Worm (Caenorhabditis elegans) whole organism, L1 larva: Measurements from ENCODE around the gene col-131.

Experiments
- C04F5.9 ChIP-seq: sonication (generic microtip); optimal IDR thresholded peaks from 2 replicates; lab custom pipeline; 2016; ENCODE audit warnings: missing genetic modification characterization, missing compliant biosample characterization
- C16A3.4 ChIP-seq: fragments of 150-350 bp; optimal IDR thresholded peaks from 2 replicates; lab custom pipeline; 2014; ENCODE audit warnings: missing biosample characterization, missing genetic modification characterization
- C34B4.2 ChIP-seq: sonication (generic microtip); optimal IDR thresholded peaks from 2 replicates; lab custom pipeline; 2017; ENCODE audit warnings: mild to moderate bottlenecking, missing genetic modification characterization, missing compliant biosample characterization
- Y116A8C.19 ChIP-seq: sonication (generic microtip); optimal IDR thresholded peaks from 2 replicates; lab custom pipeline; 2016; ENCODE audit warnings: missing compliant biosample characterization, missing genetic modification characterization, borderline replicate concordance
- alr-1 ChIP-seq: fragments of 200-800 bp; sonication (Bioruptor generic); optimal IDR thresholded peaks from 2 replicates; lab custom pipeline; 2018; ENCODE audit warnings: borderline replicate concordance, mild to moderate bottlenecking, missing genetic modification characterization, missing compliant biosample characterization
- blmp-1 ChIP-seq: fragments of 150-350 bp; optimal IDR thresholded peaks from 2 replicates; lab custom pipeline; 2014; ENCODE audit warnings: missing biosample characterization, missing genetic modification characterization
- ceh-88 ChIP-seq: fragments of 200-800 bp; sonication (Bioruptor generic); IDR thresholded peaks from 2 replicates; pipeline ENCODE4 v1.3.6; 2022; ENCODE audit warnings: missing genetic modification characterization, missing compliant biosample characterization
- dpl-1 ChIP-seq, 3 experiments: fragments of 150-350 bp in 2 of 3; sonication (generic microtip) in 1 of 3; optimal IDR thresholded peaks; 2 replicates each; lab custom pipeline; 2014 to 2017; ENCODE audit warnings: missing biosample characterization in 3 of 3, missing genetic modification characterization in 3 of 3, missing genetic modification reagents in 3 of 3
- dsc-1 ChIP-seq: sonication (generic microtip); optimal IDR thresholded peaks from 2 replicates; lab custom pipeline; 2016; ENCODE audit warnings: mild to moderate bottlenecking, missing genetic modification characterization, missing compliant biosample characterization
- efl-1 ChIP-seq, 4 experiments: fragments of 150-350 bp; optimal IDR thresholded peaks in 3 of 4; peaks in 1 of 4; 1 replicate in 1 of 4; 2 replicates in 3 of 4; lab custom pipeline; 2014; ENCODE audit warnings: missing biosample characterization in 2 of 4, missing genetic modification characterization in 2 of 4, missing genetic modification reagents in 2 of 4
- elt-2 ChIP-seq: sonication (generic microtip); optimal IDR thresholded peaks from 2 replicates; lab custom pipeline; 2016; ENCODE audit warnings: missing genetic modification characterization, mild to moderate bottlenecking, inconsistent platforms, missing compliant biosample characterization, missing genetic modification reagents
- elt-3 ChIP-seq, 6 experiments: fragments of 150-350 bp in 1 of 6; sonication (generic microtip); optimal IDR thresholded peaks; 2 replicates each; lab custom pipeline; 2017 to 2018; ENCODE audit warnings: missing biosample characterization in 6 of 6, missing genetic modification characterization in 6 of 6, inconsistent platforms in 1 of 6
- fkh-8 ChIP-seq: sonication (generic microtip); optimal IDR thresholded peaks from 2 replicates; lab custom pipeline; 2016; ENCODE audit warnings: mild to moderate bottlenecking, missing genetic modification characterization, missing compliant biosample characterization
- fos-1 ChIP-seq: fragments of 150-350 bp; optimal IDR thresholded peaks from 2 replicates; lab custom pipeline; 2014; ENCODE audit warnings: missing biosample characterization, missing genetic modification characterization
- hlh-17 ChIP-seq: fragments of 200-800 bp; sonication (Bioruptor generic); optimal IDR thresholded peaks from 2 replicates; lab custom pipeline; 2018; ENCODE audit warnings: missing genetic modification characterization, mild to moderate bottlenecking, missing compliant biosample characterization, moderate library complexity, borderline replicate concordance
- irx-1 ChIP-seq: sonication (generic microtip); optimal IDR thresholded peaks from 2 replicates; lab custom pipeline; 2016; ENCODE audit warnings: missing genetic modification characterization, missing compliant biosample characterization
- jun-1 ChIP-seq: fragments of 150-350 bp; optimal IDR thresholded peaks from 2 replicates; lab custom pipeline; 2014; ENCODE audit warnings: missing biosample characterization, missing genetic modification reagents, missing genetic modification characterization
- lin-13 ChIP-seq: fragments of 150-350 bp; optimal IDR thresholded peaks from 2 replicates; lab custom pipeline; 2014; ENCODE audit warnings: missing biosample characterization, missing genetic modification reagents, missing genetic modification characterization
- lin-14 ChIP-seq: fragments of 200-800 bp; sonication (Bioruptor generic); optimal IDR thresholded peaks from 2 replicates; lab custom pipeline; 2018; ENCODE audit warnings: mild to moderate bottlenecking, missing genetic modification characterization, moderate library complexity, missing compliant biosample characterization
- lin-15B ChIP-seq: fragments of 150-350 bp; sonication (generic microtip); optimal IDR thresholded peaks from 3 replicates; lab custom pipeline; 2014; ENCODE audit warnings: missing biosample characterization, missing genetic modification characterization
- lin-35 ChIP-seq, 2 experiments: fragments of 150-350 bp; optimal IDR thresholded peaks; 2 replicates each; lab custom pipeline; 2014; ENCODE audit warnings: missing biosample characterization in 2 of 2, missing genetic modification characterization in 2 of 2, missing genetic modification reagents in 2 of 2
- lin-39 ChIP-seq: fragments of 150-350 bp; optimal IDR thresholded peaks from 2 replicates; lab custom pipeline; 2014; ENCODE audit warnings: missing biosample characterization, missing genetic modification reagents, missing genetic modification characterization
- lir-3 ChIP-seq: sonication (generic microtip); optimal IDR thresholded peaks from 2 replicates; lab custom pipeline; 2016; ENCODE audit warnings: mild to moderate bottlenecking, missing genetic modification characterization, moderate library complexity, missing compliant biosample characterization; ENCODE audit not compliant: poor library complexity
- lsy-2 ChIP-seq, 2 experiments: fragments of 150-350 bp; optimal IDR thresholded peaks; 2 replicates each; lab custom pipeline; 2014; ENCODE audit warnings: missing biosample characterization in 2 of 2, missing genetic modification characterization in 2 of 2
- mdl-1 ChIP-seq, 2 experiments: fragments of 150-350 bp; optimal IDR thresholded peaks; 2 replicates each; lab custom pipeline; 2014 to 2017; ENCODE audit warnings: missing biosample characterization in 2 of 2, missing genetic modification characterization in 2 of 2, inconsistent platforms in 1 of 2
- mef-2 ChIP-seq: fragments of 150-350 bp; optimal IDR thresholded peaks from 2 replicates; lab custom pipeline; 2014; ENCODE audit warnings: missing biosample characterization, missing genetic modification characterization
- mep-1 ChIP-seq: fragments of 150-350 bp; optimal IDR thresholded peaks from 2 replicates; lab custom pipeline; 2014; ENCODE audit warnings: missing biosample characterization, missing genetic modification characterization
- nhr-19 ChIP-seq: fragments of 200-800 bp; sonication (Bioruptor generic); conservative IDR thresholded peaks from 2 replicates; pipeline ENCODE4 v1.3.6; 2022; ENCODE audit warnings: missing genetic modification characterization, missing compliant biosample characterization
- nhr-20 ChIP-seq: sonication (generic microtip); optimal IDR thresholded peaks from 2 replicates; lab custom pipeline; 2016; ENCODE audit warnings: mild to moderate bottlenecking, missing genetic modification characterization, missing compliant biosample characterization
- nhr-47 ChIP-seq: sonication (generic microtip); optimal IDR thresholded peaks from 2 replicates; lab custom pipeline; 2016; ENCODE audit warnings: mild to moderate bottlenecking, missing genetic modification characterization, moderate library complexity, missing compliant biosample characterization
- nhr-71 ChIP-seq: sonication (generic microtip); optimal IDR thresholded peaks from 2 replicates; lab custom pipeline; 2016; ENCODE audit warnings: mild to moderate bottlenecking, missing genetic modification characterization, moderate library complexity, missing compliant biosample characterization
- nhr-84 ChIP-seq: sonication (generic microtip); optimal IDR thresholded peaks from 2 replicates; lab custom pipeline; 2017; ENCODE audit warnings: missing biosample characterization, missing genetic modification characterization
- nhr-85 ChIP-seq: sonication (generic microtip); peaks from one replicate; lab custom pipeline; 2016; ENCODE audit warnings: missing genetic modification characterization, inconsistent platforms, missing compliant biosample characterization
- nhr-90 ChIP-seq: sonication (generic microtip); optimal IDR thresholded peaks from 2 replicates; lab custom pipeline; 2016; ENCODE audit warnings: mild to moderate bottlenecking, missing genetic modification characterization, missing compliant biosample characterization; ENCODE audit not compliant: poor library complexity
- pag-3 ChIP-seq: sonication (generic microtip); optimal IDR thresholded peaks from 2 replicates; lab custom pipeline; 2017; ENCODE audit warnings: missing genetic modification characterization, mild to moderate bottlenecking, missing compliant biosample characterization, antibody characterized with exemption, borderline replicate concordance; ENCODE audit not compliant: insufficient read depth
- pqm-1 ChIP-seq: sonication (generic microtip); optimal IDR thresholded peaks from 3 replicates; lab custom pipeline; 2017; ENCODE audit warnings: missing biosample characterization, missing genetic modification characterization
- rnt-1 ChIP-seq: sonication (generic microtip); optimal IDR thresholded peaks from 2 replicates; lab custom pipeline; 2016; ENCODE audit warnings: mild to moderate bottlenecking, missing genetic modification characterization, moderate library complexity, missing compliant biosample characterization
- skn-1 ChIP-seq: fragments of 150-350 bp; optimal IDR thresholded peaks from 2 replicates; lab custom pipeline; 2014; ENCODE audit warnings: missing biosample characterization, missing genetic modification characterization
- snu-23 ChIP-seq: sonication (generic microtip); optimal IDR thresholded peaks from 2 replicates; lab custom pipeline; 2016; ENCODE audit warnings: missing genetic modification characterization, missing compliant biosample characterization
- sptf-1 ChIP-seq: fragments of 150-350 bp; optimal IDR thresholded peaks from 2 replicates; lab custom pipeline; 2014; ENCODE audit warnings: missing biosample characterization, missing genetic modification characterization
- swsn-7 ChIP-seq: sonication (generic microtip); optimal IDR thresholded peaks from 2 replicates; lab custom pipeline; 2016; ENCODE audit warnings: missing genetic modification characterization, missing compliant biosample characterization
- tbx-2 ChIP-seq: sonication (generic microtip); optimal IDR thresholded peaks from 2 replicates; lab custom pipeline; 2016; ENCODE audit warnings: missing genetic modification characterization, missing compliant biosample characterization
- unc-130 ChIP-seq: fragments of 150-350 bp; optimal IDR thresholded peaks from 2 replicates; lab custom pipeline; 2017; ENCODE audit warnings: missing biosample characterization, missing genetic modification characterization, inconsistent platforms
- unc-62 ChIP-seq: fragments of 150-350 bp; optimal IDR thresholded peaks from 2 replicates; lab custom pipeline; 2014; ENCODE audit warnings: missing biosample characterization, missing genetic modification reagents, missing genetic modification characterization
- unc-86 ChIP-seq: sonication (generic microtip); optimal IDR thresholded peaks from 2 replicates; lab custom pipeline; 2016; ENCODE audit warnings: missing genetic modification characterization, missing compliant biosample characterization
- xbp-1 ChIP-seq: sonication (generic microtip); optimal IDR thresholded peaks from 2 replicates; lab custom pipeline; 2016; ENCODE audit warnings: missing genetic modification characterization, missing compliant biosample characterization
- zag-1 ChIP-seq: fragments of 150-350 bp; optimal IDR thresholded peaks from 2 replicates; lab custom pipeline; 2014; ENCODE audit warnings: missing biosample characterization, missing genetic modification characterization
- zip-4 ChIP-seq: fragments of 200-800 bp; sonication (Bioruptor generic); optimal IDR thresholded peaks from 2 replicates; lab custom pipeline; 2018; ENCODE audit warnings: mild to moderate bottlenecking, missing genetic modification characterization, moderate library complexity, missing compliant biosample characterization
- ztf-4 ChIP-seq: fragments of 150-350 bp; optimal IDR thresholded peaks from 2 replicates; lab custom pipeline; 2014; ENCODE audit warnings: missing biosample characterization, missing genetic modification characterization

Gene col-131

DNA sequence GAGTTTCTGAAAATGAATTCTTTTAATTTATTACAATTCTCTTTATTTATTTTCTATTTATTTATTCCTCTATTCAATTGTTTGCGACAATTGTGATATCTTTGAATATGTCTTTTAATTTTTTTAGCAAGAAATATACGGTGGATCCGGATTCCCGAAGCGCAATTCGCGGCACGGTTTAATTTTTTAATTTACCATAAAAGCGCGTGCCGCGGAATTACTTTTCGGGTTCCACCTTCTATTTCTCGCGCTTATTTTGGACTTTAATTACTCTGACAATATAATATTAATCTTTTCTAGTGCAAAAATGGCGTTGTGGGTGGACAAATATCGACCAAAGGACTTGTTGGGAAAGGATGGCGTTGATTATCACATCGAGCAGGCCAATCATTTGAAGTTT is 28.4 kb upstream of the col-131 start, which contains the start of gene rfc-3:
TSS of gene rfc-3 (plus strand) at position 301 of the 400 bp plus-strand sequence.
- no peak for TF ChIP-seq efl-1 (optimal IDR thresholded peaks at IDR 0.05; lab: Kevin White, UChicago)
- TF ChIP-seq efl-1 (GFP tag; optimal IDR thresholded peaks at IDR 0.05 in 1 of 2; lab: Kevin White, UChicago): peak in 1 of 2 experiments; percentile 57
- no peak for TF ChIP-seq nhr-19

DNA sequence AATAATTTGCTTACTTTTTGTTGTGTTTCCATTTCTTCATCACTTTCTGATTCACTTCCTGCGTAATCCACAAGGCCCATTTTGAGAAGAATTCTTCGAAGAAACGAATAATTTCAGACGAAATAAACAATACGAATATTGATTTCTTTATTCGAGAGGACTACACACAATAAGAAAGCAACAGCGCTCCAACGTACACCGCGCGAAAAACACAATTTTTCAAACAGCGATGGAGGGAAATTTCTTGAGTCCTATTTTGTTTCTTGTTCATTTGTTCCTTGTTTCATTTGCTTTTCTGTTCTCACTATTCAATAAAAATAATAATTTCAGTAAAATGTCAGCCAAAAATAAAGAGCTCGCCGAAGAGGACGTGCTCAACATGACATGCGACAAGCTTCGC is 26.6 kb upstream of the col-131 start, which contains the start of the genes prcc-1 and C39E9.12:
TSS of gene prcc-1 (minus strand) at position 119 of the 400 bp plus-strand sequence.
TSS of gene C39E9.12 (plus strand) at position 331 of the 400 bp plus-strand sequence.
- TF ChIP-seq irx-1 (tag; lab: Kevin White, UChicago) (no peak), ceh-88 (no peak), nhr-71 (tag; lab: Kevin White, UChicago) (peak; percentile 73), xbp-1 (tag; lab: Kevin White, UChicago) (peak; percentile 55), mef-2 (tag; lab: Kevin White, UChicago) (no peak), efl-1 (optimal IDR thresholded peaks at IDR 0.05; lab: Kevin White, UChicago) (peak; percentile 93 to 94), efl-1 (GFP tag; optimal IDR thresholded peaks at IDR 0.05 in 1 of 2; lab: Kevin White, UChicago) (peak; percentile 92 to 99), elt-3 (tag; optimal IDR thresholded peaks at IDR 0.05; lab: Kevin White, UChicago) (peak in 1 of 6 experiments; percentile 67), lin-39 (tag; lab: Kevin White, UChicago) (no peak), pag-3 (no peak), rnt-1 (tag; lab: Kevin White, UChicago) (peak; percentile 79), C34B4.2 (tag; lab: Kevin White, UChicago) (no peak), nhr-19 (peak; percentile 43; the same call in 1 of the 2 replicates), lin-15B (tag; lab: Kevin White, UChicago) (peak; percentile 84), mep-1 (tag; lab: Kevin White, UChicago) (no peak), nhr-84 (tag; lab: Kevin White, UChicago) (no peak), alr-1 (tag; lab: Kevin White, UChicago) (no peak), swsn-7 (tag; lab: Kevin White, UChicago) (peak; percentile 62), tbx-2 (tag; lab: Kevin White, UChicago) (peak; percentile 37), fos-1 (tag; lab: Kevin White, UChicago) (peak; percentile 63), C04F5.9 (tag; lab: Kevin White, UChicago) (peak; percentile 14), nhr-90 (no peak), lin-14 (GFP tag; lab: Kevin White, UChicago) (peak; percentile 67), nhr-20 (peak; percentile 53), zip-4 (GFP tag; lab: Kevin White, UChicago) (no peak), jun-1 (tag; lab: Kevin White, UChicago) (peak; percentile 40), fkh-8 (peak; percentile 56), nhr-47 (peak; percentile 75), unc-62 (GFP tag; lab: Kevin White, UChicago) (no peak), unc-86 (tag; lab: Kevin White, UChicago) (peak; percentile 37), unc-130 (tag; lab: Kevin White, UChicago) (peak; percentile 73), elt-2 (tag; lab: Kevin White, UChicago) (no peak), mdl-1 (tag; optimal IDR thresholded peaks at IDR 0.05; lab: Kevin White, UChicago) (peak in 1 of 2 experiments; percentile 56), C16A3.4 (tag; lab: Kevin White, UChicago) (peak; percentile 85), skn-1 (tag; lab: Kevin White, UChicago) (peak; percentile 66), dpl-1 (GFP tag; optimal IDR thresholded peaks at IDR 0.05; lab: Kevin White, UChicago) (peak; percentile 88 to 95 (median 92)), lir-3 (peak; percentile 10), nhr-85 (tag; lab: Kevin White, UChicago) (peak; percentile 46), lin-35 (GFP tag; optimal IDR thresholded peaks at IDR 0.05; lab: Kevin White, UChicago) (peak; percentile 92 to 97), blmp-1 (tag; lab: Kevin White, UChicago) (no peak), pqm-1 (tag; lab: Kevin White, UChicago) (no peak), zag-1 (no peak), lsy-2 (tag; optimal IDR thresholded peaks at IDR 0.05; lab: Kevin White, UChicago) (peak; percentile 73 to 91), lin-13 (GFP tag; lab: Kevin White, UChicago) (peak; percentile 69), Y116A8C.19 (tag; lab: Kevin White, UChicago) (no peak), hlh-17 (GFP tag; lab: Kevin White, UChicago) (no peak), sptf-1 (no peak), snu-23 (GFP tag; lab: Kevin White, UChicago) (peak; percentile 80), dsc-1 (tag; lab: Kevin White, UChicago) (peak; percentile 21), ztf-4 (tag; lab: Kevin White, UChicago) (no peak)
